Fruit fly (Drosophila melanogaster): ENCODE data around the gene hoe2.

DNA sequence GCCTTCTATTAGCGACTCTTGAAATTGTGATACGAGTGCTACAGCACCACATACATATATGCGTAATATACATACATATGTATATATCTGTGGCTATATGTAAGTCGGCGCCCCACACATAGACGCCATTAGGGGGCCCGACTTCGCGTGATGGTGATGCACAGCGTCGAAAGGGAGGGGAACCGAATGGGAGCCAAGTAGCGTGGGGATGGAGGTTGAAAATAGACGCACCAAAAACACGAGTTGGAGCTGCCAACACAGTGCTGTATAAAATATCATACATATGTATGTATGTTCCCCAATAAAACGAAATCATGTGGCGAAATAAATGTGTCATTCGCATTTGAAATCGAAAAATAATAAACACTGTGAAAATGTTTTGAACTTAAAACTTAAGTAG, 49.6 kb downstream of the hoe2 start:
- TF ChIP-seq psq (optimal IDR thresholded peaks at IDR 0.05) (no peak), h (optimal IDR thresholded peaks at IDR 0.05) (no peak)
